Worm (Caenorhabditis elegans): ENCODE data around the gene F41E6.1.

Gene F41E6.1

ce11 chrV:8606099-8606696, 16.2 kb upstream of the F41E6.1 start, which contains the start of gene vps-60 (continued):
- TF ChIP-seq lin-15B (tag; optimal IDR thresholded peaks at IDR 0.05) (peak; percentile 94), skn-1 (tag; optimal IDR thresholded peaks at IDR 0.05) (peak; percentile 57), nhr-23 (tag; optimal IDR thresholded peaks at IDR 0.05) (peak; percentile 97), ama-1 (optimal IDR thresholded peaks at IDR 0.05) (peak; percentile 86), ztf-11 (tag; optimal IDR thresholded peaks at IDR 0.05) (no peak)

DNA sequence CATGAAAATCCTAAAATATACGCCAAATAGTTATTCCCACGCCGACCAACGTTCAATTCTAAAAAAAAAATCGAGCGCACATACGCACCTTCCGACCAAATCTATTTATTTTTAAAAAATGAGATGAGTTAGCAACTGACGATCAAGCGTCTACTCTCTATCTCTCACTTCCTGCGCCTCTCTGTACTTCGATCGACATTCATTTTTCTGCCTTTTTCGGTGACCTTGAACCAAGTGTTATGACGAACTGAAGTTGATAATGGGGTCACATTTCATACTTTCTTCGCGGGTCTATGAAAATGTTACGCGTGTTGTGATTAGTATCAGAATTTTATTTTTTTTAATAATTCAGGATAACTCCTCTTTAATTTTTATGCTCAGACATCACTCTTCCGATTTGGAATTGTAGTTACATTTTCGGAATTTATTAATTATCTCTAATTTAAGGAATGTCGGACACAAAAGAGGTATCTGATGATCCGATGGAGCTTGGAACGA, 15.0 kb upstream of the F41E6.1 start, which contains the start of gene smk-1:
Gene smk-1 (plus strand): TSS at position 448 of the 498 bp plus-strand sequence.
- TF ChIP-seq nhr-23 (tag; optimal IDR thresholded peaks at IDR 0.05): peak; percentile 67
- TF ChIP-seq nhr-25 (tag; optimal IDR thresholded peaks at IDR 0.05): peak; percentile 89
- no peak for TF ChIP-seq mdl-1 (tag; optimal IDR thresholded peaks at IDR 0.05)
- TF ChIP-seq ama-1 (optimal IDR thresholded peaks at IDR 0.05): no peak
- no peak for TF ChIP-seq elt-3 (tag; optimal IDR thresholded peaks at IDR 0.05)
- TF ChIP-seq nhr-76 (tag; optimal IDR thresholded peaks at IDR 0.05): no peak
- no peak for TF ChIP-seq ZK546.5 (tag; optimal IDR thresholded peaks at IDR 0.05)
- no peak for TF ChIP-seq ztf-4 (tag; optimal IDR thresholded peaks at IDR 0.05)

ce11 chrV:8608483-8608882, 13.9 kb upstream of the F41E6.1 start:
- TF ChIP-seq snpc-4 (tag; optimal IDR thresholded peaks at IDR 0.05) (no peak), elt-3 (tag; optimal IDR thresholded peaks at IDR 0.05) (no peak), nhr-25 (tag; optimal IDR thresholded peaks at IDR 0.05) (no peak), egl-27 (tag; optimal IDR thresholded peaks at IDR 0.05) (no peak), lsy-12 (tag; optimal IDR thresholded peaks at IDR 0.05) (no peak), jun-1 (tag; optimal IDR thresholded peaks at IDR 0.05) (no peak), sea-2 (GFP tag; optimal IDR thresholded peaks at IDR 0.05) (no peak), nhr-67 (tag; optimal IDR thresholded peaks at IDR 0.05) (no peak), hmg-11 (tag; optimal IDR thresholded peaks at IDR 0.05) (no peak), nhr-23 (tag; optimal IDR thresholded peaks at IDR 0.05) (no peak), ztf-4 (tag; optimal IDR thresholded peaks at IDR 0.05) (no peak), elt-2 (tag; optimal IDR thresholded peaks at IDR 0.05) (no peak), ceh-82 (tag; optimal IDR thresholded peaks at IDR 0.05) (no peak)

DNA sequence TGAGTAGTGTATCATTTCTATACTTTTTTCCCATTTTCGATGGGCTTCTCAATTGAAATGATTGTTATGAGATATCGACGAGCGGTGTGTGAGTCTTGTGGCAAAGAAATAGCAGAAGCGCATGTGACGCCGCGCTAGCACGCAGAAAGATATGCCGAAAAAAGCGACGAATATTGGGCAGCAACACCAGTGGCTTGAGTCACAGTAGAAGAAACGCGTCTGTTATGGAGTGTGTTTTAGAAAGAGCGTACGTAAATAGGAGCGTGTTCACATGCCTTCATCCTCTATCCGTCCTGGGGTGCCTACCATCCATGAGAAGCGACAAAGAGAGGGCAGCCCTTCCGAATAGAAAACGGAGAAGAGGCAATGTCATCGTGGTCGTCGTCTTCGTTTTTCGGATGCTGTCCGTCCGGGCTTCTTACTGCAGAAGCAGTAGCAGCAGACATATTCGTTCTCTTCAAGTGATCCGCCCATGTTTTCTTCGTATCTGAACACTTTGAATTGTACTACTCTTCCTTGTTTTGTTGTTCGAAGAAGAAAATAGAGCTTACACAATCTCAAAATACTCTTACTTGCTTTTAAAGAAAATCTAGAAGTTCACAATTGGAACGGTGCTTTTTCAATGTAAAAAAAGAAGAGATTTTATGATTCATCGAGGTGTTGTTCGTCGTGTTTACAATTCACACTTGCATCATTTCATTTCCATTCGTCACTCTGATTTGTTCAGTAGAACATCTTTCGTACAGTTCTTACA, 12.5 kb upstream of the F41E6.1 start:
- no peak for TF ChIP-seq nhr-11 (tag; optimal IDR thresholded peaks at IDR 0.05)
- TF ChIP-seq nhr-43 (tag; optimal IDR thresholded peaks at IDR 0.05; ENCODE audit: poor library complexity, severe bottlenecking): peak; percentile 42
- TF ChIP-seq lin-39 (tag; optimal IDR thresholded peaks at IDR 0.05): peak; percentile 65
- TF ChIP-seq mdl-1 (tag; optimal IDR thresholded peaks at IDR 0.05): peak; percentile 3
- no peak for TF ChIP-seq elt-2 (tag; optimal IDR thresholded peaks at IDR 0.05)
- no peak for TF ChIP-seq unc-62 (GFP tag; optimal IDR thresholded peaks at IDR 0.05)
- peak; percentile 31 for TF ChIP-seq snpc-4 (tag; optimal IDR thresholded peaks at IDR 0.05)
- TF ChIP-seq nfya-1 (tag; optimal IDR thresholded peaks at IDR 0.05; ENCODE audit: insufficient read depth): peak; percentile 28
- TF ChIP-seq hmg-11 (tag; optimal IDR thresholded peaks at IDR 0.05): peak; percentile 60

DNA sequence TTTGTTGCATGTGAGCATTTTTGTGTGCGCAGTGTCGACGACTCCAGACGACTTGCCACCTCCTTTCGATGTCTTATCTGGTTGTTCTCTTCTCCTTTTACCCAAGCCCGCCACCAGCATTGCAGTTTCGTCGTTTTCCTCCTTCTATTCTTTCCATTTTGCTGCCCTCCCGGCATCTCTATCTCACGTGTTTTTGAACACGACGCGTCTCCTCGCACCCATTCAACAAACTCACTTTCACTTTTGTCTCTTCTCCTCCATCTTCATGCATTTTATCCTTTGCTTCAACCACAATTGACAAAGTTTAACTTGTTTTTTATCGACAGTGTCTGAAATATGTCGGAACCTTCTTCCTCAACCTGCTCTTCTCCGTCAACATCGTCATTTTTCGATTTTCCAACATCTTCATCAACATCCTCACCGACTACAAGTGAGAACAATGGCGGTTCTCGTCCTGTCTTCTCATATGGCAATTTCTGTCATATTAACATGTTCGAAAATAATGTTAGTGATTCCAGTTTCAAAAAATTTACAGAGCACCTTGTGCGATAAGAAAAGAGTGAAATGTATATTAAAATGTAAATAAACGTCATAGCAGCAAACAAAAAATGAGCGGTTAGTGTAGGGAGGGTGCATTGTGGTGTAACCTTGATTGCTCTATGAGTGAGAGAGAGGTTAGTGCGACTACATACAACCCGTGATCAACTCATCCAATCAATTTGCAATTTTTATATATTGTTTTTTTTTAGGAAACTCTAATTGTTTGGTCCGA, 11.6 kb upstream of the F41E6.1 start, which contains the start of gene fip-4:
Gene fip-4 (minus strand): TSS at position 636 of the 772 bp plus-strand sequence.
- no peak for TF ChIP-seq fos-1 (tag; optimal IDR thresholded peaks at IDR 0.05)
- TF ChIP-seq skn-1 (tag; optimal IDR thresholded peaks at IDR 0.05): no peak
- TF ChIP-seq fkh-2 (tag; optimal IDR thresholded peaks at IDR 0.05): no peak
- no peak for TF ChIP-seq ztf-4 (tag; optimal IDR thresholded peaks at IDR 0.05)
- no peak for TF ChIP-seq aly-2 (tag; optimal IDR thresholded peaks at IDR 0.05)
- TF ChIP-seq ceh-16 (tag; optimal IDR thresholded peaks at IDR 0.05): no peak
- peak; percentile 60 for TF ChIP-seq nhr-23 (tag; optimal IDR thresholded peaks at IDR 0.05)
- no peak for TF ChIP-seq nhr-28 (tag; optimal IDR thresholded peaks at IDR 0.05)
- TF ChIP-seq nhr-67 (tag; optimal IDR thresholded peaks at IDR 0.05): no peak
- no peak for TF ChIP-seq egl-27 (tag; optimal IDR thresholded peaks at IDR 0.05)
- no peak for TF ChIP-seq ceh-9 (tag; optimal IDR thresholded peaks at IDR 0.05)
- no peak for TF ChIP-seq nhr-237 (tag; optimal IDR thresholded peaks at IDR 0.05)
- TF ChIP-seq mdl-1 (tag; optimal IDR thresholded peaks at IDR 0.05): no peak
- no peak for TF ChIP-seq nhr-76 (tag; optimal IDR thresholded peaks at IDR 0.05)
- TF ChIP-seq elt-2 (tag; optimal IDR thresholded peaks at IDR 0.05): peak; percentile 73
- TF ChIP-seq lin-15B (tag; optimal IDR thresholded peaks at IDR 0.05): no peak
- TF ChIP-seq ztf-11 (tag; optimal IDR thresholded peaks at IDR 0.05): no peak
- TF ChIP-seq ceh-82 (tag; optimal IDR thresholded peaks at IDR 0.05): no peak
- no peak for TF ChIP-seq hmg-11 (tag; optimal IDR thresholded peaks at IDR 0.05)
- peak; percentile 38 for TF ChIP-seq mml-1 (tag; optimal IDR thresholded peaks at IDR 0.05)
- TF ChIP-seq nhr-12 (tag; optimal IDR thresholded peaks at IDR 0.05): no peak
- peak; percentile 45 for TF ChIP-seq egl-5 (tag; optimal IDR thresholded peaks at IDR 0.05)
- TF ChIP-seq nhr-25 (tag; optimal IDR thresholded peaks at IDR 0.05): peak; percentile 91
- TF ChIP-seq ama-1 (optimal IDR thresholded peaks at IDR 0.05): no peak
- TF ChIP-seq tbx-2 (tag; optimal IDR thresholded peaks at IDR 0.05): no peak
- TF ChIP-seq jun-1 (tag; optimal IDR thresholded peaks at IDR 0.05): peak; percentile 27
- TF ChIP-seq lsy-12 (tag; optimal IDR thresholded peaks at IDR 0.05): peak; percentile 9
- TF ChIP-seq elt-3 (tag; optimal IDR thresholded peaks at IDR 0.05): no peak
- TF ChIP-seq pha-4 (tag; optimal IDR thresholded peaks at IDR 0.05): peak; percentile 99
- TF ChIP-seq elt-1 (tag; optimal IDR thresholded peaks at IDR 0.05): no peak

Measured in whole organism, L3 larva.